Worm (Caenorhabditis elegans): ENCODE data around the gene C29F9.5.
"Not testable (repeated sequence)": the region's sequence is repeated elsewhere in the genome, so short reads cannot be mapped to it uniquely, and the experiment has no call there.

C29F9.5 gene

DNA sequence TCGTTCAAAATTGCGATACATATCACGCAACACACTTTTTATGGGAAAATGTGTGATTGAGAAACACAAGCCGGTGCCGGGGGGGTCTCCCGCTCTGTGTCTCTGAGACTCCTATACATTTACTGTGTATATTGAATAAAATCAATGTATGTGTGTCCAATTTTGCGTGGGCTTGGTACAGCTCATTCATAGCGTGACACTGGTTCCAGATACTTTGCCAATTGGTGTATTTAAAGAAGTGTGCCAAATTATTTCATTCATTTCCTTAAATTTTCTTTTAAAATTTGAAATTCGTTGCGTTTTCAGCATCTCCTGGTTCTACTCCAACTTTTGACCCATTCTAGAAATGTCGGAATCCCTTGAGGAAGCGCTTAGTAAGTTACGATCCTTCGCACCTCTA lies at the start of gene C29F9.5:
C29F9.5 (plus strand) TSS at position 301 of the 400 bp plus-strand sequence.
- TF ChIP-seq him-1 (tag; optimal IDR thresholded peaks at IDR 0.05) (no peak), W03F9.2 (tag; optimal IDR thresholded peaks at IDR 0.05) (no peak), dao-5 (tag; optimal IDR thresholded peaks at IDR 0.05) (no peak)

DNA sequence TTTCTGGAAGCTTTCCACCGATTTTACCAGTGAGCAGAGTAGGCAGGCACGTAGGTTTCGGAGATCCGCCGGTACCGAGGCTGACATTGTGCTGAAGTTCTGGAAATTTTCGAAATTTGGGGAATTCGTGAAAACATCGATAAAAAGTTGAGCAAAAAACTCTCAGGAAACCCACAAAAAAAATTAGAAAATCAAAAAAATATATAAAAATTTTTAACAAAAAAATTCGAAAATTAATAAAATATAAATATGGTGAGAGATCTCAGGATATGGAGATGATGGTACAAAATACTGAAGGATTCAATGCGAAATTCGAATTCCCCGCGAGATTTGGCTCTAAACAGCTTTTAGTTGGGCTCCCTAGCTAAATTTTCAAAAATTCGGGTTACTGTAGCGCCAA lies 47.7 kb upstream of the C29F9.5 start, which contains the start of gene spt-4:
spt-4 (minus strand) TSS at position 101 of the 400 bp plus-strand sequence.
- TF ChIP-seq him-1 (tag; optimal IDR thresholded peaks at IDR 0.05), result no peak
- TF ChIP-seq dao-5 (tag; optimal IDR thresholded peaks at IDR 0.05), result no peak
- TF ChIP-seq W03F9.2 (tag; optimal IDR thresholded peaks at IDR 0.05), result no peak

DNA sequence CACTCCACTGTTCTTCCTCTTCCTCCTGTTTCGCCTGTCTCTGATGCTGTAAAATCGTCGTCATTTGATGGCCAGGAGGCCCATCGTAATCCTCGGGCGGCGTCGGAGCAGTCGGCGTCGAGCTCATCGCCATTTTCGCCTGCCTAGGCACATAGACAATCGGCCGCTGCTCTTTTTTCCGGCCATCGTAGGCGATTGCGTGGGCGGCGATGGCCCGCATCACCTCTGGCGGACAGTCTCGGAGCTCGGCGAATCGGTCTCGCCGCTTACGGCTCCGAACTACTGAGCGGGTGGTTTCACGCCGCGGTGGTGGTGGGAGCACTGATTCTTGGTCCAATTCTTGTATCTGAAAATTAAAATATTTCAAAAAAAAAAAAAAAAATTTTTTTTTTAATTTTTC lies 45.2 kb upstream of the C29F9.5 start:
- TF ChIP-seq W03F9.2 (tag; optimal IDR thresholded peaks at IDR 0.05) (no peak), dao-5 (tag; optimal IDR thresholded peaks at IDR 0.05) (no peak), him-1 (tag; optimal IDR thresholded peaks at IDR 0.05) (no peak)

DNA sequence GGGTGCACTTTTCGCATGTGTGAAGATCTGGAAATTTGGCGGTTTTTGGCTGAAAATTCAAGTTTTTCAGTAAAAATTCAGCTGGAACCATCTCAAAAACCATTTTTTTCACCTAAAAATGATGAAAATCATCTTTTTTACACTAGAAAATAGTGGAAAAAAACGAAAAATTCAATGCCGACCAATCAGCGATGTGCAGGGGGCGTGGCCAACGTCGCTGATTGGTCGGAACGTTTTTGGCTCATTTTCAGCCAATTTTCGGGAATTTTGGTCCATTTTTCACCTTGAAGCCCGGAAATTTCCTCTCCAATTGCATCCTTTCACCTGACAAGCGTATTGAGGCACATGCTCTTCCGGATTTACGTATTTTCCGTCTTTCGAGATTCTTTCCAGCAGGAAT lies 32.9 kb upstream of the C29F9.5 start:
- TF ChIP-seq W03F9.2 (tag; optimal IDR thresholded peaks at IDR 0.05), result no peak
- no peak for TF ChIP-seq dao-5 (tag; optimal IDR thresholded peaks at IDR 0.05)
- TF ChIP-seq him-1 (tag; optimal IDR thresholded peaks at IDR 0.05), result no peak

DNA sequence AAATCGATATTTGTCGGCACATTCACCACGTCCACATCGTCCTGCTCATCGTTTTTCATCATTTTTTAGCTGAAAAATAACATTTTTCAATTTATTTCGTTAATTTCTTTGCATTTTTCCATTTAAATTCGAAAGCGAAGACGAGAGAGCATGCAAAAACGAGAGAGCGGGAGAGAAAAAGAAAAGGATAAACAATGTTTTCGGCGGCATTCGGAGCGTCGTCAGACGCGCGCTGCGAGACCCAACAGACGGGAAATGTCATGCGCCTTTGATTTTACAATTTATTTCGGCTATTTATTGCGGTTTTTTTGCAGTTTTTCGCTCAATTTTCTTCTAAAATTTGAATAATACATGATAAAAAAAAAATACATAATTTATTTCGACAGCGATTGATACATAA lies 31.0 kb upstream of the C29F9.5 start, which contains the start of gene attf-3:
attf-3 (minus strand) TSS at position 69 of the 400 bp plus-strand sequence.
- no peak for TF ChIP-seq dao-5 (tag; optimal IDR thresholded peaks at IDR 0.05)
- no peak for TF ChIP-seq him-1 (tag; optimal IDR thresholded peaks at IDR 0.05)
- peak; percentile 83 for TF ChIP-seq W03F9.2 (tag; optimal IDR thresholded peaks at IDR 0.05)

DNA sequence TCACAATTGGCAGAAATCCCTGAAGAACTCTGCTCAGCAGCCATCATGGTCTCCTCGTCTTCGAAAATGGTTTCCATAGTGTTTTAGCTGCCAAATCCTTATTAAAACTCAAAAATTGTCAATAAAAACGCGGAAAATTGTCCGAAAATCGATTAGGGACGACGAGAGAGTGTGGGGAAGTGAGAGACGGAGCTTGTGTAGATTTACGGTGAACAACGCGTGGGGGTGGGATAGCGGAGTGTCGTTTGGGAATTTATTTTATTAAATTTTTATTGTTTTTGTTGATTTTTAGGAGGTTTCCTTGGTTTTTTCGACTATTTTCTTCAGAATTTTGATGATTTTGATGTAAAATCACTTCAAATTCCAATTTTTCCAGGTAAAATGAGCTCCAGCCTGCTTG lies 30.1 kb upstream of the C29F9.5 start, which contains the start of the genes F54C4.4 and mrpl-40:
F54C4.4 (minus strand) TSS at position 199 of the 400 bp plus-strand sequence.
mrpl-40 (plus strand) TSS at position 377 of the 400 bp plus-strand sequence.
- TF ChIP-seq W03F9.2 (tag; optimal IDR thresholded peaks at IDR 0.05) (no peak), him-1 (tag; optimal IDR thresholded peaks at IDR 0.05) (no peak), dao-5 (tag; optimal IDR thresholded peaks at IDR 0.05) (no peak)

DNA sequence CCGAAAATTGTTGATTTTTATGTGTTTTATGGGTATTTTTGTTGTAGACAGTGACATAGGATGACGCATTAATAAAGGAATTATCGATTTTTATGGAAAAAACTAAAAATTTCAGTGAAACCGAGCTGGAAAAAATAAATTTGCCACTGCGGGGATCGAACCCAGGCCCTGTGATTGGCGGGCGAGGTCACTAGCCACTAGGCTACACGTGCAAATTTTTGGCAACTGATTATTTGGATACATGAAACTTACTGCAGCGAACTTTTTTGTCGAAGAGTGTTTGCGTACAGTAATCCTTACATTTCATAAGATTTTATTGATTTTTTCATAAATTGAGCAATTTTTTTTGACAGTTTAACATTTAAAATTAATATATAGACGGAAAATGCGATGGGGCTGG lies 28.2 kb upstream of the C29F9.5 start:
- no peak for TF ChIP-seq dao-5 (tag; optimal IDR thresholded peaks at IDR 0.05)
- TF ChIP-seq him-1 (tag; optimal IDR thresholded peaks at IDR 0.05), result no peak
- peak; percentile 40 for TF ChIP-seq W03F9.2 (tag; optimal IDR thresholded peaks at IDR 0.05)

DNA sequence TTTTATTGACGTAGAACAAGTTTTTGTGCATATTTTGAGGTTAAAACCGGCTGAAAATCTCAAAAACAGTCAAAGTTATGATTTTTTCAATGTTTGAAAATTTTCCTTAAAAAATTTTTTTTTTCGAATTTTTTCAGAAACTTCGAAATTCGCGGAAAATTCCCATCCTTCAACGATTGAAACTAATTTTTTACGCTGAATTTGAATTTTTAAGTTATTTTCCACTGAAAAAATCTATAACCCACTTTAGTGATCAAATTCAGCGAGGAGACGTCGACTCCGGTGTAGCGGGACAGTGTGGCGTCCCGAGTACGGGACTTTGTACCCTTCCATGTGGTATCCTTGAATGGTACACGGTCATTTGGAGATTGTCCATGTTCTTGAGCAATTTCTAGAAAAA lies 25.1 kb upstream of the C29F9.5 start:
- TF ChIP-seq dao-5 (tag; optimal IDR thresholded peaks at IDR 0.05), result no peak
- no peak for TF ChIP-seq him-1 (tag; optimal IDR thresholded peaks at IDR 0.05)
- no peak for TF ChIP-seq W03F9.2 (tag; optimal IDR thresholded peaks at IDR 0.05)

DNA sequence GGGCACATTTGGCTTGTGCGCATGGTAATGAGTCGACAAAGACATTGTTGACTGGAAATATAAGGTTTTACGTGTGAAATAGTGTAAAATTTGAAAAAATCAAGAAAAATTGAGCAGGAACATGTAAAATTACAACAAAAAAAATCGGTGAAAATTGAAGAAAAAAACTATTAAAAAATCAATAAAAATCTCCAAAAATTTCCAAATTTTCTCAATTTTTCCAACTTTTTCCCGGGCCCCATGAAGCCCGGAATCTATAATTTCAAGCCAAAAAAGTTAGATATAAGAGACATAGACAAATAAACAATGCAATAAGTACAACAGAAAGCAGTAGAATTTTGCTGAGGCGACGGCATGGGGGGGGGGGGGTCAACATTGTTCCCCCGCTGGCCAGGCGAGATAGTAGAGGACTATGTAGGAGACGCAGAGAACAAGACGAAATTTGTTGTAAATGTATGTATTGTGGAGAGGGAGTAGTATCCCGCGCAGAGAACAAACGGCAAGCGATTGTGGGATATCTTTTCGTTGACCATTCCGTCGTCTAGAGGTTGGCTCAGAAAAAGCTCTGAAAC lies 22.5 kb upstream of the C29F9.5 start, which contains the start of gene pat-4:
pat-4 (minus strand) TSS at position 51 of the 572 bp plus-strand sequence.
- TF ChIP-seq him-1 (tag; optimal IDR thresholded peaks at IDR 0.05) (no peak), dao-5 (tag; optimal IDR thresholded peaks at IDR 0.05) (no peak), W03F9.2 (tag; optimal IDR thresholded peaks at IDR 0.05) (no peak)

DNA sequence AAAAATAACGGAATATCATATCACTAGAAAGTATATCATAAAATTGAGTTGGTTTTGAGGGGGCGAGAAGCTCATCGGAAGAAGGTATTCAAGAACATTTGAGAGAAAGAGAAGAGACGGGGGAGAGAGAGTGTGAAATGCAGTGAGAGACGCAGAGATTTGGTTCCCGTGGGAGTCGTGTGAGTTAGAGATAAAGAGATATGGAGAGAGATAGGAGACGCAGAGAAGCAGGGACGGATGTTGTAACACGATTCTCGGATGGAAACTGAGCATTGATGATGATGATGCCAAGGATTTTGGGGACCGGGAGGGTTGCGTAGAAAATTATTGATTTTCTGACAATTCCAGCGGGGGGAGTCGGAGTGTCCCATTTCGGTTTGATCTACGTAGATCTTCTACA lies 21.1 kb upstream of the C29F9.5 start:
- TF ChIP-seq dao-5 (tag; optimal IDR thresholded peaks at IDR 0.05) (no peak), W03F9.2 (tag; optimal IDR thresholded peaks at IDR 0.05) (no peak), him-1 (tag; optimal IDR thresholded peaks at IDR 0.05) (no peak)

DNA sequence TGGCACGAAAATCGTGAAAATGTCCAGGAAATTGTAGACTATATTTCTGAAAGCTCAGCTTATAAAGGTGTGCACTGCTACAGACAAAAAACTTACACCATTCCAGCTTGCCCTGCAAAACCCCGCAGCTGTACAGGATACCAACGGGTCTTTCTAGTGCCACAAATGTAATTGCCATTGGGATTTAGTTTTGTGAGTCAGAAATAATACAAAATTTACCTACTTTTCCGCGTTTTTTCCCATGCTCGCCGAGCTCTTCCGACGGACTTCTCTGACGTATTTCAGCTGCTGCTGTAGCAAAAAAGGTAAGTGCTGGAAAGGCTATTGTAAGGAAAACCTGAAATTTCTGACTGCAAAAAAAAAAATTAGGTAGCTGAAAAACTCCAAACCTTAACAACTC lies 20.3 kb upstream of the C29F9.5 start, which contains the start of gene C29F9.8:
C29F9.8 (minus strand) TSS at position 101 of the 400 bp plus-strand sequence.
- TF ChIP-seq dao-5, him-1, W03F9.2 (tag; optimal IDR thresholded peaks at IDR 0.05): not testable (repeated sequence)

DNA sequence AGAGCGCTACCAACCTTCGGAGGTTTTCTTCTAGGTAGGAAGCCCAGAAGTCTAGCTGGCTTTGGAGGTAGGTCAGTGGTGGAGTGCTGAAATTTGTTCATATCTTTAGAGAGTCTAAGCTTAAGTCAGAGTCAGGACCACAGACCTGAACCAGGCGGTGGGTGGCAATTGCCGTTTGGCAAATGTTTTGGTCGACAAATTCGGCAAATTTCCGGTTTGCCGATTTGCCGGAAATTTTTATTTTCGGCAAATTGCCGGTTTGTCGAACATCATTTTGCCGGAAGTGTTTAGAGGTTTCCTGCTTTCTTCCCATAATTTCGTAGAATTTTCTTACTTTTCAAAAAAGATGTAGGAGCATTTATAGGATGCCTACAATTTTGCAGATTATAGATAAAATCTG lies 18.5 kb upstream of the C29F9.5 start, which contains the start of gene C29F9.9:
C29F9.9 (minus strand) TSS at position 101 of the 400 bp plus-strand sequence.
- not testable (repeated sequence) for TF ChIP-seq dao-5, W03F9.2, him-1 (tag; optimal IDR thresholded peaks at IDR 0.05)

DNA sequence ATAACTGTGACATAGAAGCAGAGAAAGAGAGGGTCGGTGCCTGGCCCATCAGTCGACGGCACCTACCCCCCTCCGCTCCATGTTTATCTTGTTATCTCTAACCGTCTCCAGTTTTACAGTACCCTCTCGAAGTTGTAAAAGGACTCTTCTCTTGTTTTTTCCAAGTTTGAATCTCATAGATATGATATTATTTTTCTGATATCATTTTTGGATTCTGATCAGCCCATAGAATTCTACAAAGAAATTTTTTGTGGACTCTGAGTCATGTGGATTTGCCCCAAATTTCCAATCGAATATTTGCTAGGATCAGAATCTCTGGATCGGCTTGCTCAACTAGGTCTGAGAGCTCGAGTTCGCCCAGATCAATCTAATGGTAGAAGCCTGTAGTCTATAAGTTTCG lies 2.7 kb upstream of the C29F9.5 start, which contains the start of gene C29F9.6:
C29F9.6 (plus strand) TSS at position 301 of the 400 bp plus-strand sequence.
- TF ChIP-seq dao-5 (tag; optimal IDR thresholded peaks at IDR 0.05), result no peak
- no peak for TF ChIP-seq W03F9.2 (tag; optimal IDR thresholded peaks at IDR 0.05)
- no peak for TF ChIP-seq him-1 (tag; optimal IDR thresholded peaks at IDR 0.05)

DNA sequence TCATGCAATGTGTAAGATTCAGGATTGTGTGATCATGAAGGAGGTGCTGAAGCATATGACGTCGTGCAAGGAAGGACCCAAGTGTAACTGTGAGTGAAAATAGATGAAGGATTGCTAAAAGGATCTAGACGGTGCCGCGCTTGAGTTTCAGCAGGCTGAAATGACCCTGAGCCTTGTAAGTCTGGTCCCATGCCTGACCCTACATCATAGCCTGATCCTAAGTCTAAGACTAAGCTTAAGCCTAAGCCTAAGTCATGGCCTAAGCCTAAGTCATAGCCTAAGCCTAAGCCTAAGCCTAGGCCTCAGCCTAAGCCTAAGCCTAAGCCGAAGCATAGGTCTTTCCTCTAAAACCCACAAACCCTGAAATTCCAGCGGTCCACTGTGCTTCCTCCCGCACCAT lies 547 bp downstream of the C29F9.5 start:
- no peak for TF ChIP-seq dao-5 (tag; optimal IDR thresholded peaks at IDR 0.05)
- no peak for TF ChIP-seq him-1 (tag; optimal IDR thresholded peaks at IDR 0.05)
- no peak for TF ChIP-seq W03F9.2 (tag; optimal IDR thresholded peaks at IDR 0.05)

All from whole organism, L4/young adult.